Worm (Caenorhabditis elegans) whole organism, L4 larva: ENCODE measurements around the gene C38C5.1.
A peak's percentile ranks its signal among the peaks of the same experiment; 100 is the strongest.

Experiments
- R02D3.7 ChIP-seq: fragments of 150-350 bp; sonication (generic microtip); optimal IDR thresholded peaks from 3 replicates; lab custom pipeline; 2014; ENCODE audit warnings: missing biosample characterization, missing genetic modification characterization
- Y105C5A.15 ChIP-seq: fragments of 200-800 bp; sonication (Bioruptor generic); IDR thresholded peaks from 2 replicates; pipeline ENCODE4 v1.3.6; 2022; ENCODE audit warnings: missing genetic modification characterization, missing compliant biosample characterization
- aha-1 ChIP-seq: fragments of 150-350 bp; peaks from one replicate; lab custom pipeline; 2014; ENCODE audit warnings: missing biosample characterization, missing genetic modification characterization
- daf-16 ChIP-seq, 3 experiments: sonication (generic microtip); optimal IDR thresholded peaks; 2 replicates each; lab custom pipeline; 2016 to 2017; ENCODE audit warnings: missing genetic modification characterization in 3 of 3, missing genetic modification reagents in 3 of 3, mild to moderate bottlenecking in 2 of 3, missing compliant biosample characterization in 2 of 3, missing biosample characterization in 1 of 3, moderate library complexity in 1 of 3
- dmd-6 ChIP-seq: fragments of 200-800 bp; sonication (Bioruptor generic); IDR thresholded peaks from 2 replicates; pipeline ENCODE4 v1.3.6; 2022; ENCODE audit warnings: missing genetic modification reagents, missing genetic modification characterization, missing compliant biosample characterization
- dve-1 ChIP-seq: sonication (generic microtip); optimal IDR thresholded peaks from 2 replicates; lab custom pipeline; 2017; ENCODE audit warnings: antibody characterized with exemption, mild to moderate bottlenecking, missing genetic modification characterization, missing compliant biosample characterization; ENCODE audit not compliant: insufficient read depth
- hlh-11 ChIP-seq: fragments of 200-800 bp; sonication (Bioruptor generic); optimal IDR thresholded peaks from 2 replicates; lab custom pipeline; 2018; ENCODE audit warnings: mild to moderate bottlenecking, missing genetic modification characterization, missing compliant biosample characterization
- hlh-30 ChIP-seq: sonication (generic microtip); optimal IDR thresholded peaks from 2 replicates; lab custom pipeline; 2017; ENCODE audit warnings: antibody characterized with exemption, mild to moderate bottlenecking, missing genetic modification characterization, missing compliant biosample characterization; ENCODE audit not compliant: insufficient read depth
- jun-1 ChIP-seq: fragments of 150-350 bp; optimal IDR thresholded peaks from 2 replicates; lab custom pipeline; 2014; ENCODE audit warnings: missing biosample characterization, missing genetic modification reagents, missing genetic modification characterization
- lin-39 ChIP-seq: fragments of 150-350 bp; optimal IDR thresholded peaks from 2 replicates; lab custom pipeline; 2014; ENCODE audit warnings: missing biosample characterization, missing genetic modification reagents, missing genetic modification characterization
- mdl-1 ChIP-seq, 2 experiments: fragments of 150-350 bp in 1 of 2; sonication (generic microtip) in 1 of 2; optimal IDR thresholded peaks; 2 replicates each; lab custom pipeline; 2014 to 2017; ENCODE audit warnings: missing biosample characterization in 2 of 2, missing genetic modification characterization in 2 of 2
- mep-1 ChIP-seq: fragments of 150-350 bp; sonication (generic microtip); optimal IDR thresholded peaks from 3 replicates; lab custom pipeline; 2014; ENCODE audit warnings: missing biosample characterization, missing genetic modification characterization
- mxl-2 ChIP-seq: fragments of 200-800 bp; sonication (Bioruptor generic); conservative IDR thresholded peaks from 2 replicates; pipeline ENCODE4 v1.3.6; 2022; ENCODE audit warnings: missing genetic modification reagents, missing genetic modification characterization, missing compliant biosample characterization
- mxl-3 ChIP-seq: fragments of 200-800 bp; sonication (Bioruptor generic); optimal IDR thresholded peaks from 2 replicates; lab custom pipeline; 2018; ENCODE audit warnings: mild to moderate bottlenecking, missing genetic modification characterization, missing compliant biosample characterization
- nhr-28 ChIP-seq: fragments of 150-350 bp; optimal IDR thresholded peaks from 2 replicates; lab custom pipeline; 2014; ENCODE audit warnings: missing biosample characterization, missing genetic modification characterization
- nhr-42 ChIP-seq: fragments of 200-800 bp; sonication (Bioruptor generic); IDR thresholded peaks from 2 replicates; pipeline ENCODE4 v1.3.6; 2022; ENCODE audit warnings: missing genetic modification characterization, missing compliant biosample characterization
- nhr-48 ChIP-seq: sonication (generic microtip); optimal IDR thresholded peaks from 2 replicates; lab custom pipeline; 2016; ENCODE audit warnings: mild to moderate bottlenecking, missing genetic modification characterization, missing compliant biosample characterization
- pha-4 ChIP-seq, 2 experiments: fragments of 150-350 bp in 1 of 2; fragments of 200-800 bp in 1 of 2; sonication (Bioruptor generic) in 1 of 2; IDR thresholded peaks in 1 of 2; optimal IDR thresholded peaks in 1 of 2; 2 replicates each; pipeline versions ENCODE4 v1.3.6 to Lab custom; 2014 to 2022; ENCODE audit warnings: missing genetic modification characterization in 2 of 2, missing genetic modification reagents in 2 of 2, missing biosample characterization in 1 of 2, missing compliant biosample characterization in 1 of 2
- pqm-1 ChIP-seq: sonication (generic microtip); optimal IDR thresholded peaks from 2 replicates; lab custom pipeline; 2017; ENCODE audit warnings: missing biosample characterization, missing genetic modification characterization
- spr-3 ChIP-seq: fragments of 200-800 bp; sonication (Bioruptor generic); optimal IDR thresholded peaks from 2 replicates; lab custom pipeline; 2018; ENCODE audit warnings: mild to moderate bottlenecking, missing genetic modification characterization, missing compliant biosample characterization
- unc-62 ChIP-seq, 3 experiments: fragments of 150-350 bp in 1 of 3; sonication (generic microtip); optimal IDR thresholded peaks in 2 of 3; peaks in 1 of 3; 1 replicate in 1 of 3; 2 replicates in 2 of 3; lab custom pipeline; 2014 to 2017; ENCODE audit warnings: missing biosample characterization in 3 of 3, missing genetic modification characterization in 3 of 3, missing genetic modification reagents in 3 of 3, missing genotype in 1 of 3

Gene C38C5.1

DNA sequence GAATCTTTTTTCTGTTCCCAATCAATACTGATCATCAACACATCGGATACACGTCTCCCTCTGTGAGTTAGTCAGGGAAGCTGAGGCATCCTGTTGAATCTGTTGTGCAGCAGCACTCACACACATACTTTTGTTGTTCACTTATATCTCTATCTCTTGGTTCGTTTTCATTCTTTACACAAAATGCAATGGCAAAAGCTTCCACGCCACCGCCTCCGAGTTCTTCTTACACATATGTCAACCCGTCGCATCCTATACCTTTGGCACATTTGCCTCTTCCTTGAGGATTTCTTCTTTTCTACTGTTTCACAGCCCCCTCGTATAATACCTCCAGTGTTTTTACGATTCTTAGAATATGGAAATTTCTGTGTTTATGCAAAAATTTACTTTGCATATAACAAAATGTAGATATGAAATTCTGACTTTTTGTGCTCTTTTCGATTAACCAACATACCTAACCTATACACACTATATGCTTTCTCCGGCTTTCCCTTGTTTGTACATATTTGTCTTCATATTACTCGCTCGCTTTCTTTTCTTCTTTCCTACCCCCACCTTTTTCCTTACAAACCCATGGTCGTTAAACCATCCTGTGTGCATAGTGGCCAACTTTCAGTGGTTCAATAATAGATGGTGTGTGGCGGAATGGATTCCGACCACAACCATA is 34.8 kb downstream of the C38C5.1 start, which contains the start of gene unc-97:
Gene unc-97 (plus strand): TSS at position 617 of the 667 bp plus-strand sequence.
- TF ChIP-seq daf-16 (GFP tag; optimal IDR thresholded peaks at IDR 0.05; lab: Kevin White, UChicago), result peak in 1 of 2 experiments; percentile 25
- no peak for TF ChIP-seq daf-16 (tag; optimal IDR thresholded peaks at IDR 0.05; lab: Kevin White, UChicago)
- no peak for TF ChIP-seq hlh-30 (tag; lab: Kevin White, UChicago)
- TF ChIP-seq, all 104 proteins: peak for 1

DNA sequence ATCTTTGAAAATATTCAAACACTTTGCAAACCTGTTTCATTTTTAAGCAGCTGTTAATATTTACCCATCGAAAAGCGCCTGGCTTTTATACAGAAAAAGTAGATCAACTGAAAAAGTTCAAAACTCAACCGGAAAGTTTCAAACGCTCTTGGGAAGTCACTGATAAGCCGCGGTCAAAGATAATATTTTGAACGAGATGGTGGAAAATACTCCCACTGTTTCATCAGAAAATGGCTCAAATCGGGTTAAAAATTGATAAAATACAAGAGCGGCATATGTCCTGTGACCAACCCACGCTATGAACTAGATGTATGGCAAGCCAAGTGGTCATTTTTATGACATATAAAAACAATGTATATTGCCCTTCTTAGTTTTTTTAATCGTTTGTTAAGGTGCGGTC is 41.4 kb downstream of the C38C5.1 start, which contains the start of gene sulp-2:
Gene sulp-2 (minus strand): TSS at position 107 of the 400 bp plus-strand sequence.
- peak; percentile 11 for TF ChIP-seq dve-1
- peak; percentile 39 for TF ChIP-seq hlh-11 (tag; lab: Kevin White, UChicago)
- TF ChIP-seq unc-62 (GFP tag; optimal IDR thresholded peaks at IDR 0.05 in 1 of 2; lab: Kevin White, UChicago), result peak in 1 of 2 experiments; percentile 85
- TF ChIP-seq unc-62 (tag; optimal IDR thresholded peaks at IDR 0.05; lab: Kevin White, UChicago), result no peak
- TF ChIP-seq hlh-30 (tag; lab: Kevin White, UChicago), result no peak
- TF ChIP-seq pha-4 (GFP tag; IDR thresholded peaks at IDR 0.05; lab: Robert Waterston, UW), result no peak
- no peak for TF ChIP-seq pha-4 (tag; optimal IDR thresholded peaks at IDR 0.05; lab: Kevin White, UChicago)
- TF ChIP-seq nhr-28 (tag; lab: Kevin White, UChicago), result peak; percentile 2
- TF ChIP-seq Y105C5A.15 (GFP tag; lab: Robert Waterston, UW), result no peak
- TF ChIP-seq pqm-1 (tag; lab: Kevin White, UChicago), result peak; percentile 11

DNA sequence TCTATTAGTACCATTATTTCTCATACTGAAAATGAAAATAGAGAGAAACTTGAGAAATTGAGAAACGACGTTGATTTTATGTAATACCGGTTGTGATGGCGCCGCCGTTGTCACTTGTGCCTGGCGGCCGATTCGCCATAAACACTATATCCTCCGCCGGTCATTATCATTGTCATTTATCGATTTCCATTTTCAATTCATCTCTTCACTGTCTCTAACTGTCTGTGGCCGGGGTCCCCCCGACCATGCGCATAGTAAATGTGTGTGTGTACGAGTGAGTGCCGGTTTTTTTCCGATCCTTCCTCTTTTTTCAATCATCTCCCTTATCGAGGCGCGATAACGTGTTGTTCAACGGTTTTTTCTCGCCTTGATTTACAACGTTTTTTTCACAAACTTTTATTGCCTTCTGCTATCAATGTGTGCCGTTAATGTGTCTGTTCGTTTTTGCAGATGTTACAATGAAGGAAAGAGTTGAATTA is 45.5 kb downstream of the C38C5.1 start, which contains the start of gene F14D12.1:
Gene F14D12.1 (plus strand): TSS at position 429 of the 479 bp plus-strand sequence.
- peak; percentile 37 for TF ChIP-seq nhr-48
- TF ChIP-seq nhr-28 (tag; lab: Kevin White, UChicago), result peak; percentile 70
- peak; percentile 67 for TF ChIP-seq hlh-11 (tag; lab: Kevin White, UChicago)
- TF ChIP-seq mxl-3 (GFP tag; lab: Kevin White, UChicago), result peak; percentile 76
- peak in 1 of 2 experiments; percentile 30 for TF ChIP-seq mdl-1 (tag; optimal IDR thresholded peaks at IDR 0.05; lab: Kevin White, UChicago)
- TF ChIP-seq unc-62 (GFP tag; optimal IDR thresholded peaks at IDR 0.05 in 1 of 2; lab: Kevin White, UChicago), result peak in 1 of 2 experiments; percentile 46
- TF ChIP-seq unc-62 (tag; optimal IDR thresholded peaks at IDR 0.05; lab: Kevin White, UChicago), result no peak
- TF ChIP-seq dmd-6 (GFP tag; lab: Robert Waterston, UW), result 0 out of 2 replicates have a peak, but pooled peaks have one; percentile 14
- TF ChIP-seq mep-1 (tag; lab: Kevin White, UChicago), result no peak
- no peak for TF ChIP-seq nhr-42 (GFP tag; lab: Robert Waterston, UW)
- TF ChIP-seq spr-3 (GFP tag; lab: Kevin White, UChicago), result no peak
- peak; percentile 32 for TF ChIP-seq hlh-30 (tag; lab: Kevin White, UChicago)
- TF ChIP-seq aha-1 (tag; lab: Kevin White, UChicago), result peak; percentile 95

DNA sequence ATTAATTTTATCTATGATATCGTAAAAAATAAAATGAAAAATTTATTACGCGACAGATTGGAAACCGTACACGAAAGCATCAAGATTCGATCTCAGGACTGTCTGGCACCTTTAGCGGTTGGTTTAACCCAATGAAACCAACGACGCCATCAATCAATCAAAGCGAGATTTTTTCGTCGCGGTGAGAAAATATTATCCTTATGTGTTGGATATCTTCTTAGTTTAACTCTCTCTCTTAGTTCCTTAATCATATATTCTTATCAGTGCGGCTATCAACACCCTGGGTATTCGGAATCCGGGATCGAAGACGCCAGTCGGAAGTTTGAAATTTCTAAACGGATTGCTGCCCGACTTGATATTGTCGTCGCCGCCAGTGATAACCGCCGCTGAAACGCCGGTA is 47.2 kb downstream of the C38C5.1 start:
- TF ChIP-seq nhr-28 (tag; lab: Kevin White, UChicago) (no peak), mxl-2 (GFP tag; lab: Robert Waterston, UW) (no peak), jun-1 (tag; lab: Kevin White, UChicago) (no peak), lin-39 (tag; lab: Kevin White, UChicago) (no peak), R02D3.7 (tag; lab: Kevin White, UChicago) (no peak)
